Worm (Caenorhabditis elegans) whole organism, L2 larva: ENCODE data around the gene gcy-31.

ENCODE experiments used
- F13H6.1 ChIP-seq: sonication (generic microtip); optimal IDR thresholded peaks from 2 replicates; lab custom pipeline; 2016; ENCODE audit warnings: missing genetic modification characterization, missing compliant biosample characterization
- alr-1 ChIP-seq: fragments of 150-350 bp; optimal IDR thresholded peaks from 2 replicates; lab custom pipeline; 2014; ENCODE audit warnings: missing biosample characterization, missing genetic modification characterization
- aly-2 ChIP-seq: fragments of 150-350 bp; optimal IDR thresholded peaks from 2 replicates; lab custom pipeline; 2014; ENCODE audit warnings: missing biosample characterization, missing genetic modification characterization
- ama-1 ChIP-seq: fragments of 150-350 bp; optimal IDR thresholded peaks from 2 replicates; lab custom pipeline; 2018; ENCODE audit warnings: inconsistent platforms
- dmd-4 ChIP-seq: sonication (generic microtip); optimal IDR thresholded peaks from 2 replicates; lab custom pipeline; 2017; ENCODE audit warnings: missing biosample characterization, missing genetic modification characterization
- lin-39 ChIP-seq: fragments of 150-350 bp; optimal IDR thresholded peaks from 2 replicates; lab custom pipeline; 2014; ENCODE audit warnings: missing biosample characterization, missing genetic modification reagents, missing genetic modification characterization
- nhr-12 ChIP-seq: fragments of 150-350 bp; optimal IDR thresholded peaks from 2 replicates; lab custom pipeline; 2014; ENCODE audit warnings: missing biosample characterization, missing genetic modification characterization
- snpc-4 ChIP-seq: fragments of 150-350 bp; optimal IDR thresholded peaks from 2 replicates; lab custom pipeline; 2014; ENCODE audit warnings: missing biosample characterization, missing genetic modification characterization
- unc-39 ChIP-seq: fragments of 150-350 bp; optimal IDR thresholded peaks from 2 replicates; lab custom pipeline; 2014; ENCODE audit warnings: missing biosample characterization, missing genetic modification characterization
- ztf-11 ChIP-seq: sonication (generic microtip); optimal IDR thresholded peaks from 2 replicates; lab custom pipeline; 2017; ENCODE audit warnings: missing biosample characterization, missing genetic modification characterization

ce11 chrX:2438857-2439256 lies 11.6 kb upstream of the gcy-31 start, which contains the start of gene gid-2:
- TF ChIP-seq alr-1 (tag; lab: Kevin White, UChicago) (no peak), ztf-11 (no peak), ama-1 (lab: Kevin White, UChicago) (no peak), snpc-4 (no peak), lin-39 (tag; lab: Kevin White, UChicago) (no peak), aly-2 (tag; lab: Kevin White, UChicago) (no peak), dmd-4 (tag; lab: Kevin White, UChicago) (no peak), nhr-12 (tag; lab: Kevin White, UChicago) (no peak), F13H6.1 (no peak), unc-39 (no peak)
